Fruit fly (Drosophila melanogaster): ENCODE measurements around the gene CG13005.

Gene CG13005

DNA sequence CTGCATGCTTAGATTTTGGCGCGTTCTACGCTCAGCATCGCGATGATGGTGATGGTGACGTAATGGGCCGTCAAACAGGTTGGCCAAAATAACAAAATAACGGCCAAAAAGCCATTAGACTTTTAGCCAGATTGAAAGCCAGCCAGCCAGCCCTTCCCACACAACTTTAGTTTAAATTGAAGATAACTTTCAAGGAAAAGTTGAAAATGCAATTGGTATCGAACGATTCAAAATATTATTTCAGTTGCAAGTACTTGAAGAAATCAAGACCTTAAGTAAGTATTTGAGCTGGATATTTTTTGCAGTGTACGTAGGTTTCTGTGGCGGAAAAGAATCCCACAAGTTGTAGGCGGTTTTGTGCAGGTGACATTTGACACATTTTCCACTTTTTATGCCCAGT lies 22.4 kb upstream of the CG13005 start (continued):
- no peak for TF ChIP-seq CG9727 (GFP tag; optimal IDR thresholded peaks at IDR 0.05)
- TF ChIP-seq CG10565 (GFP tag; optimal IDR thresholded peaks at IDR 0.05): no peak
- no peak for TF ChIP-seq bigmax (GFP tag; optimal IDR thresholded peaks at IDR 0.05)
- TF ChIP-seq CG31365 (tag; optimal IDR thresholded peaks at IDR 0.05): no peak
- TF ChIP-seq Blimp-1 (GFP tag; optimal IDR thresholded peaks at IDR 0.05): no peak
- peak; percentile 15 for TF ChIP-seq CG10209 (GFP tag; optimal IDR thresholded peaks at IDR 0.05)
- no peak for TF ChIP-seq Hr3 (GFP tag; optimal IDR thresholded peaks at IDR 0.05)
- TF ChIP-seq h (optimal IDR thresholded peaks at IDR 0.05): no peak
- peak; percentile 47 for TF ChIP-seq Meics (GFP tag; optimal IDR thresholded peaks at IDR 0.05)
- no peak for TF ChIP-seq eve (GFP tag; optimal IDR thresholded peaks at IDR 0.05)
- no peak for TF ChIP-seq CG18619 (GFP tag; optimal IDR thresholded peaks at IDR 0.05)
- TF ChIP-seq CG15011 (GFP tag; optimal IDR thresholded peaks at IDR 0.05): no peak
- peak; percentile 21; the same call in 1 of the 2 replicates for TF ChIP-seq CG9215 (GFP tag; IDR thresholded peaks at IDR 0.05)
- no peak for TF ChIP-seq CG12236 (GFP tag; optimal IDR thresholded peaks at IDR 0.05)
- no peak for TF ChIP-seq crp (GFP tag; optimal IDR thresholded peaks at IDR 0.05)
- TF ChIP-seq Deaf1 (tag; optimal IDR thresholded peaks at IDR 0.05): no peak
- TF ChIP-seq CG10431 (GFP tag; optimal IDR thresholded peaks at IDR 0.05): no peak
- peak; percentile 13 for TF ChIP-seq CG12071 (GFP tag; optimal IDR thresholded peaks at IDR 0.05)
- no peak for TF ChIP-seq D19B (GFP tag; optimal IDR thresholded peaks at IDR 0.05)
- TF ChIP-seq run (tag; optimal IDR thresholded peaks at IDR 0.05): no peak
- no peak for TF ChIP-seq stc (GFP tag; IDR thresholded peaks at IDR 0.05)
- peak; percentile 32; the same call in 1 of the 3 replicates for TF ChIP-seq row (GFP tag; IDR thresholded peaks at IDR 0.05)
- peak; percentile 29 for TF ChIP-seq HHEX (GFP tag; optimal IDR thresholded peaks at IDR 0.05)
- TF ChIP-seq Lpt (GFP tag; optimal IDR thresholded peaks at IDR 0.05): no peak
- peak; percentile 11 for TF ChIP-seq CG17802 (tag; optimal IDR thresholded peaks at IDR 0.05)
- no peak for TF ChIP-seq CG7745 (tag; optimal IDR thresholded peaks at IDR 0.05)
- no peak for TF ChIP-seq pan (optimal IDR thresholded peaks at IDR 0.05)
- no peak for TF ChIP-seq pan (GFP tag; optimal IDR thresholded peaks at IDR 0.05 in 1 of 2, IDR thresholded peaks at IDR 0.05 in 1 of 2)
- TF ChIP-seq cas (GFP tag; IDR thresholded peaks at IDR 0.05): 0 out of 2 replicates have a peak, but pooled peaks have one; percentile 41
- no peak for TF ChIP-seq wdn (GFP tag; IDR thresholded peaks at IDR 0.05)
- peak; percentile 30; the same call in 1 of the 2 replicates for TF ChIP-seq slbo (GFP tag; IDR thresholded peaks at IDR 0.05)
- TF ChIP-seq bbx (GFP tag; IDR thresholded peaks at IDR 0.05; ENCODE audit: partially characterized antibody): no peak
- TF ChIP-seq Sry-β (GFP tag; optimal IDR thresholded peaks at IDR 0.05): no peak
- TF ChIP-seq CG2120 (GFP tag; optimal IDR thresholded peaks at IDR 0.05): peak; percentile 69
- TF ChIP-seq esg (GFP tag; conservative IDR thresholded peaks at IDR 0.05): no peak
- TF ChIP-seq ro (GFP tag; IDR thresholded peaks at IDR 0.05): no peak
- no peak for TF ChIP-seq Max (GFP tag; optimal IDR thresholded peaks at IDR 0.05)
- TF ChIP-seq exex (tag; optimal IDR thresholded peaks at IDR 0.05): no peak
- no peak for TF ChIP-seq CG11085 (GFP tag; IDR thresholded peaks at IDR 0.05)
- TF ChIP-seq Oli (tag; optimal IDR thresholded peaks at IDR 0.05): peak; percentile 8
- TF ChIP-seq schlank (tag; optimal IDR thresholded peaks at IDR 0.05): no peak
- TF ChIP-seq lov (optimal IDR thresholded peaks at IDR 0.05): no peak
- no peak for TF ChIP-seq lov (GFP tag; IDR thresholded peaks at IDR 0.05)
- TF ChIP-seq CG2199 (GFP tag; IDR thresholded peaks at IDR 0.05): no peak
- TF ChIP-seq Dbx (GFP tag; IDR thresholded peaks at IDR 0.05): 0 out of 3 replicates have a peak, but pooled peaks have one; percentile 47
- no peak for TF ChIP-seq so (GFP tag; IDR thresholded peaks at IDR 0.05)
- TF ChIP-seq Hr78 (GFP tag; optimal IDR thresholded peaks at IDR 0.05): no peak
- no peak for TF ChIP-seq toy (GFP tag; IDR thresholded peaks at IDR 0.05)
- no peak for TF ChIP-seq sc (optimal IDR thresholded peaks at IDR 0.05)
- TF ChIP-seq sc (GFP tag; optimal IDR thresholded peaks at IDR 0.05): no peak
- TF ChIP-seq chm (GFP tag; IDR thresholded peaks at IDR 0.05): 0 out of 2 replicates have a peak, but pooled peaks have one; percentile 9
- TF ChIP-seq CG7987 (GFP tag; optimal IDR thresholded peaks at IDR 0.05): no peak

Measured in whole organism, embryonic.